Fruit fly (Drosophila melanogaster): ENCODE data around the gene Nubp2.

The Nubp2 gene

dm6 chr3L:20563767-20564166, 37.4 kb downstream of the Nubp2 start:
- no peak for TF ChIP-seq CG17801 (GFP tag; optimal IDR thresholded peaks at IDR 0.05; ENCODE audit: partially characterized antibody)

- TF ChIP-seq CG17801 (GFP tag; optimal IDR thresholded peaks at IDR 0.05; ENCODE audit: partially characterized antibody), result no peak
These were observed 39.3 kb downstream of the Nubp2 start for dm6 chr3L:20565561-20566128.

- TF ChIP-seq CG17801 (GFP tag; optimal IDR thresholded peaks at IDR 0.05; ENCODE audit: partially characterized antibody), result no peak
These were observed 43.8 kb downstream of the Nubp2 start for dm6 chr3L:20570134-20570533.

- TF ChIP-seq CG17801 (GFP tag; optimal IDR thresholded peaks at IDR 0.05; ENCODE audit: partially characterized antibody), result no peak
These were observed 50.1 kb downstream of the Nubp2 start for dm6 chr3L:20576504-20576903.
